Worm (Caenorhabditis elegans) whole organism, L4/young adult: Measurements from ENCODE around the gene nhr-115.

Source experiments
- W03F9.2 ChIP-seq: fragments of 150-350 bp; optimal IDR thresholded peaks from 2 replicates; lab custom pipeline; 2014; ENCODE audit warnings: missing biosample characterization, missing genetic modification characterization
- dao-5 ChIP-seq: sonication (generic microtip); optimal IDR thresholded peaks from 2 replicates; lab custom pipeline; 2016; ENCODE audit warnings: missing genotype, missing genetic modification characterization, moderate library complexity, missing compliant biosample characterization
- him-1 ChIP-seq: sonication (generic microtip); optimal IDR thresholded peaks from 2 replicates; lab custom pipeline; 2016; ENCODE audit warnings: missing genotype, missing genetic modification reagents, missing genetic modification characterization, missing compliant biosample characterization

DNA sequence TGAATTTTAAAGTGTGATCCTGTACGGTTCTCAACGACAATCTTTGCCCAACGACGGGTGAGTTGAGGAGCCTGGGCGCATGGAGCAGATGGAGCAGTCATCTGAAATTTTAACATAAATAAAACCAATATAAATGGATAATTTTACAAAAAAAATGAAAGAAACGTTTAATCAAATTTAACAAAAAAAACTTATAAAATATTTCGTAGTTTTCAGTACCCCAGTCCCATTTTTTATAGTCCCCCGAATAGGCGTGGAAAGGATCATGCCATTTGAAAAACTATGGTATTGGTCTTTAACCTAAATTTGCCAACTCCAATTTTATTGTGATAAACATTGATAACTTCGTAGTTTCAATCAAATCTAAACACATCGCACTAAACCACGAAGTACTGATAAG lies 32.7 kb downstream of the nhr-115 start, which contains the start of gene pud-3:
- TF ChIP-seq him-1 (tag; lab: Kevin White, UChicago) (no peak), dao-5 (tag; lab: Kevin White, UChicago) (no peak), W03F9.2 (tag; lab: Kevin White, UChicago) (no peak)
